Fruit fly (Drosophila melanogaster): ENCODE results near the gene Regnase-1.

Regnase-1 gene

dm6 chr3R:20001595-20001997 lies 34.3 kb downstream of the Regnase-1 start (continued):
- TF ChIP-seq Pdp1 (GFP tag; optimal IDR thresholded peaks at IDR 0.05) (peak in 1 of 2 experiments; percentile 8), so (GFP tag; IDR thresholded peaks at IDR 0.05) (no peak), zf30C (GFP tag; optimal IDR thresholded peaks at IDR 0.05) (no peak), CG2678 (tag; optimal IDR thresholded peaks at IDR 0.05) (peak; percentile 20), yki (optimal IDR thresholded peaks at IDR 0.05) (no peak), tgo (GFP tag; IDR thresholded peaks at IDR 0.05) (no peak), HHEX (GFP tag; optimal IDR thresholded peaks at IDR 0.05) (no peak), CG4360 (GFP tag; IDR thresholded peaks at IDR 0.05) (no peak), CG10543 (GFP tag; optimal IDR thresholded peaks at IDR 0.05) (no peak), CG7271 (tag; optimal IDR thresholded peaks at IDR 0.05) (no peak), tap (tag; optimal IDR thresholded peaks at IDR 0.05) (no peak), CG31441 (GFP tag; IDR thresholded peaks at IDR 0.05) (peak; percentile 38; the same call in 1 of the 2 replicates), CG9932 (GFP tag; IDR thresholded peaks at IDR 0.05) (no peak), Gsc (GFP tag; IDR thresholded peaks at IDR 0.05) (no peak), peb (GFP tag; IDR thresholded peaks at IDR 0.05) (no peak), CG13424 (tag; optimal IDR thresholded peaks at IDR 0.05) (peak; percentile 12), BtbVII (GFP tag; optimal IDR thresholded peaks at IDR 0.05) (no peak), CG15601 (tag; optimal IDR thresholded peaks at IDR 0.05) (no peak), Sox102F (GFP tag; optimal IDR thresholded peaks at IDR 0.05) (peak; percentile 24), Side (GFP tag; optimal IDR thresholded peaks at IDR 0.05) (no peak), ash1 (GFP tag; optimal IDR thresholded peaks at IDR 0.05) (no peak), CG2129 (GFP tag; IDR thresholded peaks at IDR 0.05; ENCODE audit: partially characterized antibody) (no peak), CG9437 (GFP tag; optimal IDR thresholded peaks at IDR 0.05) (peak; percentile 15), row (GFP tag; IDR thresholded peaks at IDR 0.05) (peak; percentile 57; the same call in 2 of the 3 replicates), jigr1 (GFP tag; IDR thresholded peaks at IDR 0.05) (no peak), trem (tag; optimal IDR thresholded peaks at IDR 0.05) (no peak), CG17912 (GFP tag; optimal IDR thresholded peaks at IDR 0.05) (no peak), CG34376 (GFP tag; optimal IDR thresholded peaks at IDR 0.05) (no peak), grau (tag; optimal IDR thresholded peaks at IDR 0.05) (peak; percentile 9), CG13287 (GFP tag; IDR thresholded peaks at IDR 0.05; ENCODE audit: partially characterized antibody) (no peak), CG12769 (tag; optimal IDR thresholded peaks at IDR 0.05) (no peak), CG2875 (GFP tag; optimal IDR thresholded peaks at IDR 0.05) (no peak), CoRest (tag; optimal IDR thresholded peaks at IDR 0.05) (peak; percentile 50), dysf (GFP tag; IDR thresholded peaks at IDR 0.05) (0 out of 3 replicates have a peak, but pooled peaks have one; percentile 21), CG33213 (GFP tag; optimal IDR thresholded peaks at IDR 0.05) (no peak), ac (GFP tag; optimal IDR thresholded peaks at IDR 0.05) (no peak), nmo (GFP tag; optimal IDR thresholded peaks at IDR 0.05) (peak; percentile 18), gsb (GFP tag; IDR thresholded peaks at IDR 0.05) (no peak), Poxn (GFP tag; IDR thresholded peaks at IDR 0.05) (no peak), abd-A (tag; optimal IDR thresholded peaks at IDR 0.05) (no peak), CG3407 (GFP tag; optimal IDR thresholded peaks at IDR 0.05) (no peak), ssp (GFP tag; IDR thresholded peaks at IDR 0.05) (no peak), Stat92E (GFP tag; optimal IDR thresholded peaks at IDR 0.05) (no peak), cwo (GFP tag; optimal IDR thresholded peaks at IDR 0.05) (no peak), bcd (GFP tag; optimal IDR thresholded peaks at IDR 0.05) (peak; percentile 21), sna (GFP tag; IDR thresholded peaks at IDR 0.05; ENCODE audit: partially characterized antibody) (no peak), Ptx1 (GFP tag; IDR thresholded peaks at IDR 0.05) (peak; percentile 32; the same call in 1 of the 2 replicates), crc (GFP tag; optimal IDR thresholded peaks at IDR 0.05) (no peak), CG18262 (tag; optimal IDR thresholded peaks at IDR 0.05) (peak; percentile 45), CG7928 (GFP tag; optimal IDR thresholded peaks at IDR 0.05) (no peak), CG32532 (GFP tag; IDR thresholded peaks at IDR 0.05) (peak; percentile 24; the same call in 1 of the 2 replicates)
